Worm (Caenorhabditis elegans) whole organism, mixed stage, embryonic: ENCODE measurements around the gene smg-6.
A peak's percentile ranks its signal among the peaks of the same experiment; 100 is the strongest.

Experiments
- elt-1 ChIP-seq: sonication (generic microtip); optimal IDR thresholded peaks from 2 replicates; lab custom pipeline; 2017; ENCODE audit warnings: missing genetic modification characterization, mild to moderate bottlenecking, missing compliant biosample characterization, antibody characterized with exemption, moderate library complexity, borderline replicate concordance; ENCODE audit not compliant: insufficient read depth
- flh-1 ChIP-seq: fragments of 200-800 bp; sonication (Bioruptor generic); optimal IDR thresholded peaks from 2 replicates; lab custom pipeline; 2018; ENCODE audit warnings: mild to moderate bottlenecking, missing genetic modification characterization, moderate library complexity, missing compliant biosample characterization
- nhr-237 ChIP-seq: fragments of 150-350 bp; optimal IDR thresholded peaks from 2 replicates; lab custom pipeline; 2014; ENCODE audit warnings: missing biosample characterization, missing genetic modification characterization

ce11 chrIII:2528621-2529113 is 55.0 kb downstream of the smg-6 start, which contains the start of the genes Y54F10AM.15, rbc-2 and ndua-8:
- TF ChIP-seq nhr-237 (tag; lab: Kevin White, UChicago) (peak; percentile 88), elt-1 (no peak), flh-1 (GFP tag; lab: Kevin White, UChicago) (no peak)
